Fruit fly (Drosophila melanogaster) whole organism, wandering third instar larva: ENCODE data around the gene gzl.

ENCODE experiments used
- CG32264 ChIP-seq: fragments of 200-800 bp; sonication (Bioruptor generic); optimal IDR thresholded peaks from 2 replicates; lab custom pipeline; 2016; ENCODE audit warnings: missing biosample characterization, missing genetic modification characterization
- Dfd ChIP-seq: fragments of >200 bp; optimal IDR thresholded peaks from 2 replicates; lab custom pipeline; 2017; ENCODE audit warnings: missing biosample characterization, missing genetic modification characterization
- GATAd ChIP-seq: sonication (Bioruptor generic); optimal IDR thresholded peaks from 2 replicates; lab custom pipeline; 2016; ENCODE audit warnings: missing biosample characterization, missing genetic modification characterization
- Hr78 ChIP-seq: fragments of >200 bp; optimal IDR thresholded peaks from 2 replicates; lab custom pipeline; 2017; ENCODE audit warnings: missing biosample characterization, missing genetic modification characterization
- Mio ChIP-seq: sonication (Bioruptor generic); optimal IDR thresholded peaks from 2 replicates; lab custom pipeline; 2016; ENCODE audit warnings: missing biosample characterization, missing genetic modification characterization
- Myc ChIP-seq: fragments of >200 bp; optimal IDR thresholded peaks from 2 replicates; lab custom pipeline; 2017
- N ChIP-seq: fragments of >200 bp; optimal IDR thresholded peaks from 2 replicates; lab custom pipeline; 2018; ENCODE audit warnings: missing biosample characterization, missing external identifiers, missing genetic modification characterization
- dl ChIP-seq, 2 experiments: fragments of 175-275, 200-275 bp in 1 of 2; fragments of 200-275 bp in 1 of 2; sonication (Bioruptor generic); optimal IDR thresholded peaks; lab custom pipeline; 2018; ENCODE audit warnings: mild to moderate bottlenecking in 2 of 2, missing biosample characterization in 2 of 2, missing genetic modification characterization in 2 of 2, moderate library complexity in 2 of 2; ENCODE audit not compliant: partially characterized antibody in 2 of 2, insufficient read depth in 1 of 2
- dmrt93B ChIP-seq: fragments of 200-800 bp; sonication (Bioruptor generic); optimal IDR thresholded peaks from 2 replicates; lab custom pipeline; 2018; ENCODE audit warnings: missing biosample characterization, mild to moderate bottlenecking, missing genetic modification characterization
- dsf ChIP-seq: sonication (Bioruptor generic); optimal IDR thresholded peaks from 2 replicates; lab custom pipeline; 2016; ENCODE audit warnings: missing biosample characterization, missing genetic modification characterization, borderline replicate concordance
- fru ChIP-seq: fragments of 200-800 bp; sonication (Bioruptor generic); optimal IDR thresholded peaks from 3 replicates; lab custom pipeline; 2016; ENCODE audit warnings: missing biosample characterization, mild to moderate bottlenecking, missing genetic modification characterization
- jim ChIP-seq: fragments of 175-275, 200-325 bp; sonication (Bioruptor generic); optimal IDR thresholded peaks from 2 replicates; lab custom pipeline; 2016; ENCODE audit warnings: missing biosample characterization, mild to moderate bottlenecking, missing genetic modification characterization
- lola ChIP-seq: fragments of >200 bp; optimal IDR thresholded peaks from 2 replicates; lab custom pipeline; 2017; ENCODE audit warnings: missing biosample characterization, missing genetic modification characterization
- psq ChIP-seq: fragments of 200-800 bp; sonication (Bioruptor generic); optimal IDR thresholded peaks from 3 replicates; lab custom pipeline; 2017; ENCODE audit warnings: missing biosample characterization, mild to moderate bottlenecking, missing genetic modification characterization, moderate library complexity
- sage ChIP-seq: fragments of 200-800 bp; sonication (Bioruptor generic); optimal IDR thresholded peaks from 2 replicates; lab custom pipeline; 2016; ENCODE audit warnings: missing biosample characterization, mild to moderate bottlenecking, missing genetic modification characterization

Gene gzl

DNA sequence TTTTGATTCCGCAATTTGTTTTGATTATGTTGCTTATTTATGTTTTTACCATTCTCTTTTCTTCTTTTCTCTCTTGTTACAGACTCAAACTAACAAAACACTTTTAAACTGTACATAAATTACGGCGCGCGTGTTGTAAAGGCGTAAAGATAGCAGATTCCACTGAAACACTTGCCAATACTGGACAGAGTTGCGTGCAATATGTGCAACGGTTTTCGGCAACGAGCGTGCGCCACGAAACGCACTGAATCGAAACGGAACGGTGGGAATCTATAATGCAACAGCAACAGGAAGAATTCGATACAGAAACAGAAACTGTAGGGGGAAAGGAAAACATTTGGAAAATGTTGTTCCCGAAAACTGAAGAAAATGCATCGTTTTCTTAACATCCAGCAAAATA, 53.9 kb downstream of the gzl start:
- TF ChIP-seq GATAd (no peak), Dfd (no peak), Myc (lab: Kevin White, UChicago) (no peak), psq (no peak), fru (GFP tag; lab: Kevin White, UChicago) (no peak), sage (GFP tag; lab: Kevin White, UChicago) (no peak), Mio (GFP tag; lab: Kevin White, UChicago) (no peak), dmrt93B (GFP tag; lab: Kevin White, UChicago) (no peak), lola (no peak), Hr78 (GFP tag; lab: Kevin White, UChicago) (no peak), CG32264 (no peak), dsf (GFP tag; lab: Kevin White, UChicago) (no peak), dl (GFP tag; optimal IDR thresholded peaks at IDR 0.05; lab: Kevin White, UChicago; ENCODE audit: insufficient read depth in 1 of 2, partially characterized antibody in 2 of 2) (no peak), N (no peak), jim (GFP tag; lab: Kevin White, UChicago) (no peak)
